Worm (Caenorhabditis elegans): Measurements from ENCODE around the gene F19B6.1.

The F19B6.1 gene

DNA sequence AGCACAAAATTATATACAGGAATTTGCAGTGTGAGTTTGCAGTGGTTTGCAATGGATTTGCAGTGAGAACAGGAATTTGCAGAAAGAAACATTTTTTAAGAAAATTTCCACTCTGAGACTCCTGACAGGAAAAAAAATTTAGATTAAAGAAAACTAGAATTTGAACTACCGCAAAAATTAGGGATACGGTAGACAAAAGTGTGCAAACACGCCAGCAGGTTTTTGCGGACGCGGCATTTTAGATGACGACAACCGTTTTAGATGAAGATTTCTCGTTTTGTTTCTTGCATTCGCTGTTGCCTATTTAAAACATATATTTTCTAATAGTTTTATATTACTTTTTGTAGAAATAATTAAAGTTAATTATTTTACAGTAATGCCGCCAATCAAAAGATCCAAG is 36.0 kb upstream of the F19B6.1 start, which contains the start of gene wdr-46 (continued):
- TF ChIP-seq ceh-63 (GFP tag; optimal IDR thresholded peaks at IDR 0.05) (no peak), mdl-1 (tag; optimal IDR thresholded peaks at IDR 0.05) (peak in 1 of 2 experiments; percentile 79), F16B12.6 (tag; optimal IDR thresholded peaks at IDR 0.05) (peak; percentile 98), nhr-20 (tag; optimal IDR thresholded peaks at IDR 0.05) (peak; percentile 90), sup-37 (GFP tag; optimal IDR thresholded peaks at IDR 0.05) (peak; percentile 38), nhr-84 (tag; optimal IDR thresholded peaks at IDR 0.05) (no peak), unc-62 (GFP tag; optimal IDR thresholded peaks at IDR 0.05) (no peak), rnt-1 (tag; optimal IDR thresholded peaks at IDR 0.05) (peak; percentile 90), ceh-82 (tag; optimal IDR thresholded peaks at IDR 0.05) (peak; percentile 84 to 89 (median 87)), nhr-90 (tag; optimal IDR thresholded peaks at IDR 0.05; ENCODE audit: poor library complexity) (peak; percentile 88), lin-15B (tag; optimal IDR thresholded peaks at IDR 0.05) (peak; percentile 71), unc-98 (GFP tag; IDR thresholded peaks at IDR 0.05) (peak; percentile 11; the same call in 1 of the 2 replicates), efl-3 (GFP tag; optimal IDR thresholded peaks at IDR 0.05) (peak; percentile 18), fkh-10 (GFP tag; optimal IDR thresholded peaks at IDR 0.05) (peak; percentile 48), C16A3.4 (tag; optimal IDR thresholded peaks at IDR 0.05) (peak; percentile 87), dpl-1 (GFP tag; optimal IDR thresholded peaks at IDR 0.05) (peak; percentile 98 to 99 (median 99)), nhr-12 (tag; optimal IDR thresholded peaks at IDR 0.05) (no peak), sox-4 (tag; optimal IDR thresholded peaks at IDR 0.05) (peak; percentile 45), unc-30 (tag; optimal IDR thresholded peaks at IDR 0.05) (no peak), C04F5.9 (tag; optimal IDR thresholded peaks at IDR 0.05) (peak; percentile 73), ets-5 (GFP tag; IDR thresholded peaks at IDR 0.05) (no peak), fkh-4 (tag; optimal IDR thresholded peaks at IDR 0.05; ENCODE audit: borderline replicate concordance) (peak; percentile 42), isw-1 (GFP tag; IDR thresholded peaks at IDR 0.05) (peak; percentile 88), ceh-90 (tag; optimal IDR thresholded peaks at IDR 0.05) (peak; percentile 47)

ce11 chrIV:12371340-12371739 is 35.5 kb upstream of the F19B6.1 start:
- TF ChIP-seq hlh-4 (tag; optimal IDR thresholded peaks at IDR 0.05) (no peak), snpc-4 (tag; optimal IDR thresholded peaks at IDR 0.05) (no peak), C16A3.4 (tag; optimal IDR thresholded peaks at IDR 0.05) (no peak), blmp-1 (tag; optimal IDR thresholded peaks at IDR 0.05) (no peak), unc-62 (GFP tag; optimal IDR thresholded peaks at IDR 0.05) (no peak), ztf-11 (tag; optimal IDR thresholded peaks at IDR 0.05) (no peak), egl-13 (tag; optimal IDR thresholded peaks at IDR 0.05) (no peak), zip-4 (GFP tag; optimal IDR thresholded peaks at IDR 0.05) (no peak), lin-35 (GFP tag; optimal IDR thresholded peaks at IDR 0.05) (no peak), nhr-76 (tag; optimal IDR thresholded peaks at IDR 0.05) (no peak), ceh-63 (GFP tag; optimal IDR thresholded peaks at IDR 0.05) (no peak), nhr-28 (tag; optimal IDR thresholded peaks at IDR 0.05) (no peak), sox-4 (tag; optimal IDR thresholded peaks at IDR 0.05) (no peak), unc-30 (tag; optimal IDR thresholded peaks at IDR 0.05) (no peak)

- TF ChIP-seq blmp-1 (tag; optimal IDR thresholded peaks at IDR 0.05) (peak; percentile 11), nhr-85 (tag) (no peak)
These were observed 30.7 kb upstream of the F19B6.1 start for ce11 chrIV:12366571-12366970.

- peak; percentile 15 for TF ChIP-seq lin-14 (GFP tag; optimal IDR thresholded peaks at IDR 0.05)
- no peak for TF ChIP-seq nhr-77 (tag; optimal IDR thresholded peaks at IDR 0.05)
- no peak for TF ChIP-seq efl-1 (optimal IDR thresholded peaks at IDR 0.05)
- TF ChIP-seq efl-1 (GFP tag; optimal IDR thresholded peaks at IDR 0.05 in 1 of 2), result peak in 1 of 2 experiments; percentile 90
- TF ChIP-seq mep-1 (tag; optimal IDR thresholded peaks at IDR 0.05), result no peak
These were observed 29.1 kb upstream of the F19B6.1 start for ce11 chrIV:12364964-12365363.

Data from whole organism, L1 larva.